Worm (Caenorhabditis elegans): ENCODE results near the gene fbxb-33.

fbxb-33 gene

ce11 chrII:3670956-3671355 is 23.7 kb downstream of the fbxb-33 start, which contains the start of gene srx-98:
Gene srx-98 (minus strand): TSS chrII:3671056.
- no peak for TF ChIP-seq ceh-28 (tag; optimal IDR thresholded peaks at IDR 0.05)
- TF ChIP-seq fos-1 (tag; optimal IDR thresholded peaks at IDR 0.05): no peak
- TF ChIP-seq nhr-77 (tag; optimal IDR thresholded peaks at IDR 0.05): no peak
- TF ChIP-seq ztf-4 (tag; optimal IDR thresholded peaks at IDR 0.05): no peak
- TF ChIP-seq snpc-4 (tag; optimal IDR thresholded peaks at IDR 0.05): no peak
- TF ChIP-seq ztf-11 (tag; optimal IDR thresholded peaks at IDR 0.05): no peak

- TF ChIP-seq elt-1 (tag; optimal IDR thresholded peaks at IDR 0.05): no peak
- TF ChIP-seq tbx-2 (tag; optimal IDR thresholded peaks at IDR 0.05): no peak
- TF ChIP-seq ztf-4 (tag; optimal IDR thresholded peaks at IDR 0.05): no peak
- no peak for TF ChIP-seq ama-1 (optimal IDR thresholded peaks at IDR 0.05)
- TF ChIP-seq aly-2 (tag; optimal IDR thresholded peaks at IDR 0.05): no peak
- TF ChIP-seq lin-15B (tag; optimal IDR thresholded peaks at IDR 0.05): no peak
- no peak for TF ChIP-seq fos-1 (tag; optimal IDR thresholded peaks at IDR 0.05)
- TF ChIP-seq nhr-76 (tag; optimal IDR thresholded peaks at IDR 0.05): no peak
- TF ChIP-seq elt-3 (tag; optimal IDR thresholded peaks at IDR 0.05): no peak
- no peak for TF ChIP-seq eor-1 (tag; optimal IDR thresholded peaks at IDR 0.05)
- no peak for TF ChIP-seq egl-27 (tag; optimal IDR thresholded peaks at IDR 0.05)
Observed at ce11 chrII:3673493-3673892, 26.3 kb downstream of the fbxb-33 start, which contains the start of gene sea-1. Gene sea-1 (minus strand): TSS chrII:3673593.

- TF ChIP-seq fkh-10 (GFP tag; optimal IDR thresholded peaks at IDR 0.05) (no peak), nhr-77 (tag; optimal IDR thresholded peaks at IDR 0.05) (no peak), nhr-43 (tag; optimal IDR thresholded peaks at IDR 0.05; ENCODE audit: poor library complexity, severe bottlenecking) (no peak), ztf-4 (tag; optimal IDR thresholded peaks at IDR 0.05) (no peak), nhr-12 (tag; optimal IDR thresholded peaks at IDR 0.05) (no peak), mml-1 (tag; optimal IDR thresholded peaks at IDR 0.05) (no peak), nhr-23 (tag; optimal IDR thresholded peaks at IDR 0.05) (no peak), nhr-25 (tag; optimal IDR thresholded peaks at IDR 0.05) (no peak), skn-1 (tag; optimal IDR thresholded peaks at IDR 0.05) (no peak), nhr-237 (tag; optimal IDR thresholded peaks at IDR 0.05) (no peak), sea-2 (GFP tag; optimal IDR thresholded peaks at IDR 0.05) (no peak), nhr-28 (tag; optimal IDR thresholded peaks at IDR 0.05) (no peak), eor-1 (tag; optimal IDR thresholded peaks at IDR 0.05) (no peak)
Observed at ce11 chrII:3675176-3675575, 28.0 kb downstream of the fbxb-33 start, which contains the start of gene F19B10.2. Gene F19B10.2 (plus strand): TSS chrII:3675476.

DNA sequence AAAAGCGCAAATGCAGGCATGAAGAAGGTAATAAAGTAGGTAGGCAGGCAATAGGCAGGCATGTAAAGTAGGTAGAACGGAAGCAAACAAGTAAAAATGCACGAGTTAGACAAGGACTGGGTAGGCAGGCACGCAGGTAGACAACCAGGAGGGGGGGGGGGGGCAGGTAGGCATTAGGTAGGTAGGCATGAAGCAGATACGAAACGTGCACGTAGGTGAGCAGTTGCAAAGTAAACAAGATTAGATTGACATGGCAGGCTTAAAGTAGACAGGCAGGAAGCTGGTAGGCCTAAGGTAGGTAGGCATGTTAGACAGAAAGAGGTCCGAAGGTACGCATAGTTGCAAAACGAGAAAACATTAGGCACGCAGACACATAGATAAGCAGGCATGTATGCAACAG is 31.8 kb downstream of the fbxb-33 start:
- no peak for TF ChIP-seq zag-1 (tag; optimal IDR thresholded peaks at IDR 0.05)
- no peak for TF ChIP-seq hmg-11 (tag; optimal IDR thresholded peaks at IDR 0.05)
- no peak for TF ChIP-seq lin-15B (tag; optimal IDR thresholded peaks at IDR 0.05)
- no peak for TF ChIP-seq nhr-77 (tag; optimal IDR thresholded peaks at IDR 0.05)
- no peak for TF ChIP-seq nhr-11 (tag; optimal IDR thresholded peaks at IDR 0.05)
- TF ChIP-seq ceh-16 (tag; optimal IDR thresholded peaks at IDR 0.05): no peak
- TF ChIP-seq mdl-1 (tag; optimal IDR thresholded peaks at IDR 0.05): no peak
- no peak for TF ChIP-seq nhr-43 (tag; optimal IDR thresholded peaks at IDR 0.05; ENCODE audit: poor library complexity, severe bottlenecking)
- no peak for TF ChIP-seq unc-39 (tag; optimal IDR thresholded peaks at IDR 0.05)
- no peak for TF ChIP-seq ceh-9 (tag; optimal IDR thresholded peaks at IDR 0.05)
- no peak for TF ChIP-seq nfya-1 (tag; optimal IDR thresholded peaks at IDR 0.05; ENCODE audit: insufficient read depth)
- TF ChIP-seq tbx-2 (tag; optimal IDR thresholded peaks at IDR 0.05): no peak

DNA sequence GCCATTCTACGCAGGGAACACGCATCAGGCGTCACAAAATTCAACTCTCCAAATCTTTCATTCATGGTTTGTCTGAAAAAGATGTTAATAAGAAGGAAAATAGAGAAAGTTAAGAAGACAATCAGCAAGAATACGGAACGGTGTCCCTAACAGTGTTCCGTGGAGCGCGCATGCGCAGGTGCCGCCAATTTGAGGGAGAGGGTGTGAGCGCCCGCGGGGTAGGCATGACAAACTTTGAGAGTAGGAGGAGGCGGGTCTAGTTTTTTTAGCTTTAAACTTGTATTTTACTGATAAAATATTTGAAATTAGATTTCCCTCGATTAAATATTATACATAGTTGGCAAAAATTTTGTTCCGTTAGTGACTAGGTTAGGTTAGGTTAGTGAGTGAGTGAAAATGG is 33.2 kb downstream of the fbxb-33 start:
- no peak for TF ChIP-seq nhr-237 (tag; optimal IDR thresholded peaks at IDR 0.05)
- no peak for TF ChIP-seq hmg-11 (tag; optimal IDR thresholded peaks at IDR 0.05)
- TF ChIP-seq egl-5 (tag; optimal IDR thresholded peaks at IDR 0.05): no peak
- TF ChIP-seq fos-1 (tag; optimal IDR thresholded peaks at IDR 0.05): no peak
- no peak for TF ChIP-seq nhr-43 (tag; optimal IDR thresholded peaks at IDR 0.05; ENCODE audit: poor library complexity, severe bottlenecking)
- TF ChIP-seq tbx-2 (tag; optimal IDR thresholded peaks at IDR 0.05): no peak
- TF ChIP-seq daf-12 (tag; optimal IDR thresholded peaks at IDR 0.05): no peak
- TF ChIP-seq aly-2 (tag; optimal IDR thresholded peaks at IDR 0.05): no peak
- TF ChIP-seq snpc-4 (tag; optimal IDR thresholded peaks at IDR 0.05): no peak
- TF ChIP-seq nhr-77 (tag; optimal IDR thresholded peaks at IDR 0.05): no peak
- TF ChIP-seq fkh-10 (GFP tag; optimal IDR thresholded peaks at IDR 0.05): no peak
- no peak for TF ChIP-seq fkh-2 (tag; optimal IDR thresholded peaks at IDR 0.05)
- TF ChIP-seq unc-39 (tag; optimal IDR thresholded peaks at IDR 0.05): no peak
- no peak for TF ChIP-seq ceh-82 (tag; optimal IDR thresholded peaks at IDR 0.05)
- TF ChIP-seq mml-1 (tag; optimal IDR thresholded peaks at IDR 0.05): no peak
- TF ChIP-seq pha-4 (tag; optimal IDR thresholded peaks at IDR 0.05): no peak
- TF ChIP-seq nhr-67 (tag; optimal IDR thresholded peaks at IDR 0.05): no peak

Data from whole organism, L3 larva.